Fruit fly (Drosophila melanogaster) whole organism, embryonic: ENCODE measurements around the gene Vm34Ca.
A peak's percentile ranks its signal among the peaks of the same experiment; 100 is the strongest.

Experiments used
- Bgb ChIP-seq: fragments of 200-800 bp; sonication (Bioruptor generic); IDR thresholded peaks from 2 replicates; pipeline ENCODE4 v1.3.6; 2022; ENCODE audit warnings: missing biosample characterization, missing genetic modification characterization; ENCODE audit not compliant: partially characterized antibody
- CG11398 ChIP-seq: fragments of 200-800 bp; sonication (Bioruptor generic); optimal IDR thresholded peaks from 2 replicates; lab custom pipeline; 2016; ENCODE audit warnings: missing biosample characterization, missing genetic modification characterization
- CG11723 ChIP-seq: fragments of 200-800 bp; sonication (Bioruptor generic); optimal IDR thresholded peaks from 2 replicates; lab custom pipeline; 2017; ENCODE audit warnings: missing biosample characterization, mild to moderate bottlenecking, missing genetic modification characterization
- CG14965 ChIP-seq: fragments of 200-800 bp; sonication (Bioruptor generic); optimal IDR thresholded peaks from 2 replicates; lab custom pipeline; 2016; ENCODE audit warnings: missing biosample characterization, missing genetic modification characterization, borderline replicate concordance
- CG15073 ChIP-seq: fragments of 200-800 bp; sonication (Bioruptor generic); optimal IDR thresholded peaks from 2 replicates; lab custom pipeline; 2016; ENCODE audit warnings: missing biosample characterization, missing genetic modification characterization
- CG1602 ChIP-seq: fragments of 200-800 bp; sonication (Bioruptor generic); optimal IDR thresholded peaks from 3 replicates; lab custom pipeline; 2016; ENCODE audit warnings: missing biosample characterization, missing genetic modification characterization
- CG17912 ChIP-seq: fragments of 200-800 bp; sonication (Bioruptor generic); optimal IDR thresholded peaks from 2 replicates; lab custom pipeline; 2018; ENCODE audit warnings: missing biosample characterization, mild to moderate bottlenecking, missing genetic modification characterization
- CG3847 ChIP-seq: fragments of 200-800 bp; sonication (Bioruptor generic); IDR thresholded peaks from 2 replicates; pipeline ENCODE4 v1.3.6; 2022; ENCODE audit warnings: missing biosample characterization, missing genetic modification characterization
- CG3995 ChIP-seq: fragments of 200-800 bp; sonication (Bioruptor generic); optimal IDR thresholded peaks from 3 replicates; lab custom pipeline; 2016; ENCODE audit warnings: missing biosample characterization, missing genetic modification characterization
- CG4820 ChIP-seq: fragments of 200-800 bp; sonication (Bioruptor generic); optimal IDR thresholded peaks from 3 replicates; lab custom pipeline; 2016; ENCODE audit warnings: missing biosample characterization, missing genetic modification characterization
- CG7271 ChIP-seq: fragments of 200-800 bp; sonication (Bioruptor generic); optimal IDR thresholded peaks from 2 replicates; lab custom pipeline; 2018; ENCODE audit warnings: missing biosample characterization, mild to moderate bottlenecking, missing genetic modification characterization, moderate library complexity
- CG8944 ChIP-seq: fragments of 200-800 bp; sonication (Bioruptor generic); optimal IDR thresholded peaks from 3 replicates; lab custom pipeline; 2016; ENCODE audit warnings: missing biosample characterization, missing genetic modification characterization
- CG9215 ChIP-seq: fragments of 200-800 bp; sonication (Bioruptor generic); IDR thresholded peaks from 2 replicates; pipeline ENCODE4 v1.3.6; 2022; ENCODE audit warnings: missing biosample characterization, missing genetic modification characterization
- CTCF ChIP-seq: fragments of 200-800 bp; sonication (Bioruptor generic); optimal IDR thresholded peaks from 2 replicates; lab custom pipeline; 2017; ENCODE audit warnings: missing biosample characterization, mild to moderate bottlenecking, missing genetic modification characterization, moderate library complexity
- CoRest ChIP-seq: fragments of 200-800 bp; sonication (Bioruptor generic); optimal IDR thresholded peaks from 3 replicates; lab custom pipeline; 2018; ENCODE audit warnings: missing biosample characterization, mild to moderate bottlenecking, missing genetic modification characterization, moderate library complexity
- ERR ChIP-seq: fragments of 200-800 bp; sonication (Bioruptor generic); optimal IDR thresholded peaks from 2 replicates; lab custom pipeline; 2016; ENCODE audit warnings: missing biosample characterization, missing genetic modification characterization
- Eip74EF ChIP-seq, 2 experiments: fragments of 200-800 bp in 1 of 2; fragments of >200 bp in 1 of 2; sonication (Bioruptor generic) in 1 of 2; optimal IDR thresholded peaks; 2 replicates each; lab custom pipeline; 2017 to 2019; ENCODE audit warnings: missing biosample characterization in 2 of 2, missing genetic modification characterization in 2 of 2, mild to moderate bottlenecking in 1 of 2, moderate library complexity in 1 of 2
- HLH4C ChIP-seq: fragments of 200-800 bp; sonication (Bioruptor generic); IDR thresholded peaks from 3 replicates; pipeline ENCODE4 v1.3.6; 2022; ENCODE audit warnings: missing biosample characterization, missing genetic modification characterization; ENCODE audit not compliant: partially characterized antibody
- HmgD ChIP-seq: fragments of 200-800 bp; sonication (Bioruptor generic); optimal IDR thresholded peaks from 3 replicates; lab custom pipeline; 2016; ENCODE audit warnings: missing biosample characterization, missing genetic modification characterization
- Hmx ChIP-seq: fragments of 200-800 bp; sonication (Bioruptor generic); optimal IDR thresholded peaks from 2 replicates; lab custom pipeline; 2016; ENCODE audit warnings: missing biosample characterization, missing genetic modification characterization
- Meics ChIP-seq: fragments of 200-800 bp; sonication (Bioruptor generic); optimal IDR thresholded peaks from 2 replicates; lab custom pipeline; 2017; ENCODE audit warnings: missing biosample characterization, mild to moderate bottlenecking, missing genetic modification characterization
- Mrtf ChIP-seq: fragments of 200-800 bp; sonication (Bioruptor generic); IDR thresholded peaks from 3 replicates; pipeline ENCODE4 v1.3.6; 2022; ENCODE audit warnings: missing biosample characterization, missing genetic modification characterization
- NC2β ChIP-seq: fragments of 200-800 bp; sonication (Bioruptor generic); optimal IDR thresholded peaks from 2 replicates; lab custom pipeline; 2016; ENCODE audit warnings: missing biosample characterization, missing genetic modification characterization
- Oli ChIP-seq: fragments of 200-800 bp; sonication (Bioruptor generic); optimal IDR thresholded peaks from 2 replicates; lab custom pipeline; 2018; ENCODE audit warnings: missing biosample characterization, mild to moderate bottlenecking, missing genetic modification characterization, moderate library complexity
- PHDP ChIP-seq: fragments of 200-800 bp; sonication (Bioruptor generic); optimal IDR thresholded peaks from 3 replicates; lab custom pipeline; 2018; ENCODE audit warnings: missing biosample characterization, mild to moderate bottlenecking, missing genetic modification characterization, moderate library complexity
- Sry-β ChIP-seq: fragments of 200-800 bp; sonication (Bioruptor generic); optimal IDR thresholded peaks from 2 replicates; lab custom pipeline; 2018; ENCODE audit warnings: missing biosample characterization, mild to moderate bottlenecking, missing genetic modification characterization, moderate library complexity
- Ssrp ChIP-seq: fragments of 200-800 bp; sonication (Bioruptor generic); optimal IDR thresholded peaks from 2 replicates; lab custom pipeline; 2018; ENCODE audit warnings: missing biosample characterization, mild to moderate bottlenecking, missing genetic modification characterization, moderate library complexity
- ac ChIP-seq: fragments of 200-800 bp; sonication (Bioruptor generic); optimal IDR thresholded peaks from 3 replicates; lab custom pipeline; 2017; ENCODE audit warnings: missing biosample characterization, mild to moderate bottlenecking, missing genetic modification characterization
- amos ChIP-seq: fragments of 200-800 bp; sonication (Bioruptor generic); IDR thresholded peaks from 2 replicates; pipeline ENCODE4 v1.3.6; 2022; ENCODE audit warnings: missing biosample characterization, missing genetic modification characterization; ENCODE audit not compliant: partially characterized antibody
- bbx ChIP-seq: fragments of 200-800 bp; sonication (Bioruptor generic); IDR thresholded peaks from 2 replicates; pipeline ENCODE4 v1.3.6; 2022; ENCODE audit warnings: missing biosample characterization, missing genetic modification characterization; ENCODE audit not compliant: partially characterized antibody
- br ChIP-seq: fragments of >200 bp; optimal IDR thresholded peaks from 2 replicates; lab custom pipeline; 2017
- bsh ChIP-seq, 2 experiments: fragments of 200-800 bp; sonication (Bioruptor generic); optimal IDR thresholded peaks; 2 replicates each; lab custom pipeline; 2017 to 2018; ENCODE audit warnings: mild to moderate bottlenecking in 2 of 2, missing biosample characterization in 2 of 2, missing genetic modification characterization in 2 of 2, moderate library complexity in 1 of 2
- crp ChIP-seq, 2 experiments: fragments of 200-800 bp; sonication (Bioruptor generic); optimal IDR thresholded peaks; 2 replicates in 1 of 2; 3 replicates in 1 of 2; lab custom pipeline; 2017; ENCODE audit warnings: missing biosample characterization in 2 of 2, missing genetic modification characterization in 2 of 2, mild to moderate bottlenecking in 1 of 2, moderate library complexity in 1 of 2
- emc ChIP-seq: fragments of 200-800 bp; sonication (Bioruptor generic); optimal IDR thresholded peaks from 2 replicates; lab custom pipeline; 2016; ENCODE audit warnings: missing biosample characterization, missing genetic modification characterization
- eve ChIP-seq, 2 experiments: fragments of >200 bp; optimal IDR thresholded peaks; 2 replicates each; lab custom pipeline; 2017; ENCODE audit warnings: missing biosample characterization in 2 of 2, missing genetic modification characterization in 2 of 2
- fd3F ChIP-seq: fragments of 200-800 bp; sonication (Bioruptor generic); optimal IDR thresholded peaks from 2 replicates; lab custom pipeline; 2018; ENCODE audit warnings: missing biosample characterization, mild to moderate bottlenecking, missing genetic modification characterization, moderate library complexity
- fd64A ChIP-seq: fragments of 200-800 bp; sonication (Bioruptor generic); optimal IDR thresholded peaks from 3 replicates; lab custom pipeline; 2018; ENCODE audit warnings: missing biosample characterization, mild to moderate bottlenecking, missing genetic modification characterization
- gt ChIP-seq: fragments of 200-800 bp; sonication (Bioruptor generic); IDR thresholded peaks from 2 replicates; pipeline ENCODE4 v1.3.6; 2022; ENCODE audit warnings: missing biosample characterization, missing genetic modification characterization
- hb ChIP-seq: fragments of 200-800 bp; sonication (Bioruptor generic); IDR thresholded peaks from 3 replicates; pipeline ENCODE4 v1.3.6; 2022; ENCODE audit warnings: missing biosample characterization, missing genetic modification characterization; ENCODE audit not compliant: partially characterized antibody
- kah ChIP-seq: fragments of 200-800 bp; sonication (Bioruptor generic); optimal IDR thresholded peaks from 2 replicates; lab custom pipeline; 2018; ENCODE audit warnings: missing biosample characterization, mild to moderate bottlenecking, missing genetic modification characterization
- lab ChIP-seq: fragments of 200-800 bp; sonication (Bioruptor generic); optimal IDR thresholded peaks from 3 replicates; lab custom pipeline; 2017; ENCODE audit warnings: missing biosample characterization, missing genetic modification characterization, mild to moderate bottlenecking, moderate library complexity, missing genetic modification reagents
- org-1 ChIP-seq: fragments of 200-800 bp; sonication (Bioruptor generic); optimal IDR thresholded peaks from 2 replicates; lab custom pipeline; 2017; ENCODE audit warnings: missing biosample characterization, missing genetic modification characterization
- pb ChIP-seq: fragments of 200-800 bp; sonication (Bioruptor generic); optimal IDR thresholded peaks from 3 replicates; lab custom pipeline; 2016; ENCODE audit warnings: missing biosample characterization, missing genetic modification characterization
- pum ChIP-seq: fragments of 200-800 bp; sonication (Bioruptor generic); optimal IDR thresholded peaks from 2 replicates; lab custom pipeline; 2016; ENCODE audit warnings: missing biosample characterization, missing genetic modification characterization
- rib ChIP-seq: fragments of 200-800 bp; sonication (Bioruptor generic); IDR thresholded peaks from 2 replicates; pipeline ENCODE4 v1.3.6; 2022; ENCODE audit warnings: missing biosample characterization, missing genetic modification characterization
- sob ChIP-seq: fragments of 200-800 bp; sonication (Bioruptor generic); IDR thresholded peaks from 2 replicates; pipeline ENCODE4 v1.3.6; 2022; ENCODE audit warnings: missing biosample characterization, missing genetic modification characterization
- tap ChIP-seq: fragments of 200-800 bp; optimal IDR thresholded peaks from 3 replicates; lab custom pipeline; 2019; ENCODE audit warnings: missing biosample characterization, mild to moderate bottlenecking, missing genetic modification characterization, moderate library complexity
- wdn ChIP-seq: fragments of 200-800 bp; sonication (Bioruptor generic); IDR thresholded peaks from 2 replicates; pipeline ENCODE4 v1.3.6; 2022; ENCODE audit warnings: missing biosample characterization, missing genetic modification characterization
- wek ChIP-seq: fragments of 200-800 bp; sonication (Bioruptor generic); optimal IDR thresholded peaks from 3 replicates; lab custom pipeline; 2018; ENCODE audit warnings: missing biosample characterization, mild to moderate bottlenecking, missing genetic modification characterization, moderate library complexity
- zfh1 ChIP-seq: fragments of 200-800 bp; sonication (Bioruptor generic); IDR thresholded peaks from 3 replicates; pipeline ENCODE4 v1.3.6; 2022; ENCODE audit warnings: missing biosample characterization, missing genetic modification characterization

Gene Vm34Ca

DNA sequence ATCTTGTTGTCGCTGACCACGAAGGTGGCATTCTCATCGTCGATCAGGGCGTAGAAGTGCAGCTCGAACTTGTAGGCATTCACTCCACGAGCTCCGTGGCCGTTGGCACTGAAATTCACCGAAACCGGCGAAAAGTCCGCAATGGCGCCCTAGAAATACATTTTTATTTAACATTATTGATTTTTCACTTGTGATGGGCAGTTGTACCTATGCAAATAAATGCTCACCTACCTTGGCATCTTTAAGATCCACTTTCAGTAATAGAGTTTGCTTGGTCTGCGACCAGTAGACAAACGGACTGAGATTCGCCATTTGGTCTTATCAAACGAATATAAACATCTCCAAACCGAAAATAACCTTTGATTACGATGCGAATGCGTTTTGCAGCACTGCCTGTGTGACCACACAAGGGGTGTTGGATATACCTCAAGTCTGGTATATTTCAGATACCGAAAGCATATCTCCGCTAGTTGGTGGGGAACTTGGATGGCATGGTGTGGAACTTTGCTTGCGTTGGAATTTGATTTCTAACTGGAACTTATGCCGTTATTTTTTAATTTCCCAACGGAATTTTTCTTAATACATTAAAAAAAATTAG lies 33.9 kb upstream of the Vm34Ca start, which contains the start of gene Hacd2 (continued):
- TF ChIP-seq CoRest (tag; lab: Kevin White, UChicago) (peak; percentile 65), Oli (tag; lab: Kevin White, UChicago) (no peak), bbx (GFP tag; lab: Robert Waterston, UW) (peak; percentile 30; the same call in 1 of the 2 replicates), Bgb (GFP tag; lab: Robert Waterston, UW) (peak; percentile 40; the same call in 1 of the 2 replicates), wdn (GFP tag; lab: Robert Waterston, UW) (no peak), fd64A (GFP tag; lab: Kevin White, UChicago) (no peak), CG1602 (GFP tag; lab: Kevin White, UChicago) (no peak), emc (GFP tag; lab: Kevin White, UChicago) (no peak), hb (GFP tag; lab: Robert Waterston, UW) (no peak), CG14965 (GFP tag; lab: Kevin White, UChicago) (no peak), ERR (GFP tag; lab: Kevin White, UChicago) (peak; percentile 53), CTCF (GFP tag; lab: Kevin White, UChicago) (peak; percentile 75), bsh (GFP tag; optimal IDR thresholded peaks at IDR 0.05; lab: Kevin White, UChicago) (no peak), CG11723 (GFP tag; lab: Kevin White, UChicago) (no peak), HmgD (GFP tag; lab: Kevin White, UChicago) (peak; percentile 72), eve (GFP tag; optimal IDR thresholded peaks at IDR 0.05; lab: Kevin White, UChicago) (no peak), tap (tag; lab: Kevin White, UChicago) (no peak), zfh1 (GFP tag; lab: Robert Waterston, UW) (0 out of 3 replicates have a peak, but pooled peaks have one; percentile 29), CG17912 (no peak), sob (GFP tag; lab: Robert Waterston, UW) (no peak), org-1 (GFP tag; lab: Kevin White, UChicago) (no peak), Sry-β (GFP tag; lab: Kevin White, UChicago) (no peak), rib (GFP tag; lab: Robert Waterston, UW) (peak; percentile 32; the same call in 1 of the 2 replicates), Hmx (GFP tag; lab: Kevin White, UChicago) (no peak), pb (GFP tag; lab: Kevin White, UChicago) (no peak), CG3847 (GFP tag; lab: Robert Waterston, UW) (peak; percentile 71), kah (no peak), Mrtf (GFP tag; lab: Robert Waterston, UW) (no peak), Meics (GFP tag; lab: Kevin White, UChicago) (no peak), Ssrp (tag; lab: Kevin White, UChicago) (no peak), lab (peak; percentile 3), Eip74EF (GFP tag; optimal IDR thresholded peaks at IDR 0.05; lab: Kevin White, UChicago) (no peak), CG4820 (GFP tag; lab: Kevin White, UChicago) (no peak), CG3995 (GFP tag; lab: Kevin White, UChicago) (no peak), crp (GFP tag; optimal IDR thresholded peaks at IDR 0.05; lab: Kevin White, UChicago) (no peak), HLH4C (GFP tag; lab: Robert Waterston, UW) (no peak), amos (GFP tag; lab: Robert Waterston, UW) (peak; percentile 53), PHDP (tag; lab: Kevin White, UChicago) (peak; percentile 19), pum (GFP tag; lab: Kevin White, UChicago) (no peak), br (lab: Kevin White, UChicago) (no peak), CG15073 (GFP tag; lab: Kevin White, UChicago) (no peak), CG7271 (tag; lab: Kevin White, UChicago) (no peak), gt (GFP tag; lab: Robert Waterston, UW) (no peak), ac (no peak), CG11398 (GFP tag; lab: Kevin White, UChicago) (no peak), NC2β (GFP tag; lab: Kevin White, UChicago) (peak; percentile 5), CG8944 (GFP tag; lab: Kevin White, UChicago) (peak; percentile 17), wek (GFP tag; lab: Kevin White, UChicago) (no peak), fd3F (GFP tag; lab: Kevin White, UChicago) (no peak), CG9215 (GFP tag; lab: Robert Waterston, UW) (no peak)
